Worm (Caenorhabditis elegans) whole organism, mixed stage, embryonic: ENCODE measurements around the gene F22E5.7.

ENCODE experiments used
- ceh-39 ChIP-seq: fragments of 150-350 bp; optimal IDR thresholded peaks from 2 replicates; lab custom pipeline; 2014; ENCODE audit warnings: missing biosample characterization, missing genetic modification characterization
- ces-1 ChIP-seq: fragments of 150-350 bp; optimal IDR thresholded peaks from 2 replicates; lab custom pipeline; 2014; ENCODE audit warnings: missing biosample characterization, missing genetic modification reagents, missing genetic modification characterization
- cnd-1 ChIP-seq: fragments of 200-800 bp; sonication (Bioruptor generic); optimal IDR thresholded peaks from 2 replicates; lab custom pipeline; 2018; ENCODE audit warnings: mild to moderate bottlenecking, missing genetic modification characterization, missing compliant biosample characterization
- elt-1 ChIP-seq: sonication (generic microtip); optimal IDR thresholded peaks from 2 replicates; lab custom pipeline; 2017; ENCODE audit warnings: missing genetic modification characterization, mild to moderate bottlenecking, missing compliant biosample characterization, antibody characterized with exemption, moderate library complexity, borderline replicate concordance; ENCODE audit not compliant: insufficient read depth
- lsy-2 ChIP-seq: fragments of 150-350 bp; optimal IDR thresholded peaks from 2 replicates; lab custom pipeline; 2014; ENCODE audit warnings: missing biosample characterization, missing genetic modification characterization
- nhr-76 ChIP-seq: sonication (generic microtip); optimal IDR thresholded peaks from 2 replicates; lab custom pipeline; 2017; ENCODE audit warnings: missing biosample characterization, missing genetic modification characterization
- snpc-4 ChIP-seq: fragments of 150-350 bp; optimal IDR thresholded peaks from 2 replicates; lab custom pipeline; 2014; ENCODE audit warnings: missing biosample characterization, missing genetic modification characterization
- unc-39 ChIP-seq: fragments of 150-350 bp; optimal IDR thresholded peaks from 2 replicates; lab custom pipeline; 2014; ENCODE audit warnings: missing biosample characterization, missing genetic modification characterization
- unc-62 ChIP-seq: fragments of 150-350 bp; optimal IDR thresholded peaks from 2 replicates; lab custom pipeline; 2014; ENCODE audit warnings: missing biosample characterization, missing genetic modification reagents, missing genetic modification characterization

DNA sequence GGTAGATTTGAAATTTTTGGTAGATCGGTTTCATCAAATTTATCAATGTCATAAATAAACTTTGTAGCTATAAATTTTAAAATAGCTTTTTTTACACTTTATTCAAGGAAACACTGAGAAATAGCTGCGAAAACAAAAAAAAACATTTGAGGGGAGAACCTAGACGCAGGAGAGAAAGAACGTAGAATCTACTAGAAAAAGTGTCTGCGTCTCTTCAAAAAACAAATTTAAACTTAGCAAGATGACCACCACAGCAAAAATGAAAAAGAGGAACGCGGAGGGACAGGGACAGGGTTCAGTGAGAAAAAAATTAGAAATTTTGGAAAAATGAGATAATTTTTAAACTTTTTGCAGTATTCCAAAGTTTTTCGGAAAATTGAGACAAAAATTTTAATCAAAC lies 7.1 kb downstream of the F22E5.7 start:
- TF ChIP-seq nhr-76: no peak
- no peak for TF ChIP-seq unc-39
- TF ChIP-seq unc-62 (GFP tag; lab: Kevin White, UChicago): no peak
- no peak for TF ChIP-seq snpc-4
- no peak for TF ChIP-seq ces-1 (GFP tag; lab: Kevin White, UChicago)
- no peak for TF ChIP-seq elt-1 (tag; lab: Kevin White, UChicago)
- no peak for TF ChIP-seq lsy-2 (tag; lab: Kevin White, UChicago)
- no peak for TF ChIP-seq cnd-1 (tag; lab: Kevin White, UChicago)
- no peak for TF ChIP-seq ceh-39 (tag; lab: Kevin White, UChicago)
